Worm (Caenorhabditis elegans) whole organism, young adult: ENCODE data around the gene F32H5.4.

Experiments used
- C06A6.2 ChIP-seq: fragments of 200-800 bp; sonication (Bioruptor generic); conservative IDR thresholded peaks from 2 replicates; pipeline ENCODE4 v1.3.6; 2022; ENCODE audit warnings: missing genetic modification characterization, missing compliant biosample characterization
- F10E7.11 ChIP-seq: sonication (generic microtip); optimal IDR thresholded peaks from 2 replicates; lab custom pipeline; 2017; ENCODE audit warnings: mild to moderate bottlenecking, missing genetic modification characterization, moderate library complexity, missing compliant biosample characterization
- F49E8.2 ChIP-seq: sonication (generic microtip); optimal IDR thresholded peaks from 3 replicates; lab custom pipeline; 2017; ENCODE audit warnings: missing genetic modification characterization, mild to moderate bottlenecking, missing compliant biosample characterization, antibody characterized with exemption, moderate library complexity; ENCODE audit not compliant: insufficient read depth
- F52B5.7 ChIP-seq: sonication (generic microtip); optimal IDR thresholded peaks from 2 replicates; lab custom pipeline; 2016; ENCODE audit warnings: mild to moderate bottlenecking, missing genetic modification characterization, missing compliant biosample characterization
- F57C9.4 ChIP-seq: sonication (generic microtip); optimal IDR thresholded peaks from 2 replicates; lab custom pipeline; 2017; ENCODE audit warnings: mild to moderate bottlenecking, missing genetic modification characterization, missing compliant biosample characterization
- K11D2.4 ChIP-seq: fragments of 200-800 bp; sonication (Bioruptor generic); IDR thresholded peaks from 2 replicates; pipeline ENCODE4 v1.3.6; 2022; ENCODE audit warnings: missing genetic modification reagents, missing genetic modification characterization, missing compliant biosample characterization
- K12H6.12 ChIP-seq: fragments of 200-800 bp; sonication (Bioruptor generic); optimal IDR thresholded peaks from 2 replicates; lab custom pipeline; 2018; ENCODE audit warnings: mild to moderate bottlenecking, missing genetic modification characterization, missing compliant biosample characterization
- Y53F4B.3 ChIP-seq: fragments of 200-800 bp; sonication (Bioruptor generic); IDR thresholded peaks from 2 replicates; pipeline ENCODE4 v1.3.6; 2022; ENCODE audit warnings: missing genetic modification reagents, missing genetic modification characterization, missing compliant biosample characterization
- Y53G8AR.9 ChIP-seq: fragments of 200-800 bp; sonication (Bioruptor generic); conservative IDR thresholded peaks from 2 replicates; pipeline ENCODE4 v1.3.6; 2022; ENCODE audit warnings: missing genetic modification reagents, missing genetic modification characterization, missing compliant biosample characterization
- Y95B8A.8 ChIP-seq: fragments of 200-800 bp; sonication (Bioruptor generic); IDR thresholded peaks from 2 replicates; pipeline ENCODE4 v1.3.6; 2022; ENCODE audit warnings: missing genetic modification reagents, missing genetic modification characterization, missing compliant biosample characterization
- ZK185.1 ChIP-seq: sonication (generic microtip); optimal IDR thresholded peaks from 2 replicates; lab custom pipeline; 2016; ENCODE audit warnings: mild to moderate bottlenecking, missing genetic modification characterization, missing compliant biosample characterization; ENCODE audit not compliant: poor library complexity, severe bottlenecking
- akir-1 ChIP-seq: fragments of 200-800 bp; sonication (Bioruptor generic); optimal IDR thresholded peaks from 2 replicates; lab custom pipeline; 2018; ENCODE audit warnings: mild to moderate bottlenecking, missing genetic modification characterization, moderate library complexity, missing compliant biosample characterization
- aptf-2 ChIP-seq: fragments of 200-800 bp; sonication (Bioruptor generic); conservative IDR thresholded peaks from 2 replicates; pipeline ENCODE4 v1.3.6; 2022; ENCODE audit warnings: missing genetic modification reagents, missing genetic modification characterization, missing compliant biosample characterization
- attf-3 ChIP-seq: fragments of 200-800 bp; sonication (Bioruptor generic); conservative IDR thresholded peaks from 2 replicates; pipeline ENCODE4 v1.3.6; 2022; ENCODE audit warnings: missing genetic modification reagents, missing genetic modification characterization, missing compliant biosample characterization
- bed-1 ChIP-seq: fragments of 200-800 bp; sonication (Bioruptor generic); IDR thresholded peaks from 2 replicates; pipeline ENCODE4 v1.3.6; 2022; ENCODE audit warnings: missing genetic modification reagents, missing genetic modification characterization, missing compliant biosample characterization
- ccch-3 ChIP-seq: fragments of 200-800 bp; sonication (Bioruptor generic); optimal IDR thresholded peaks from 2 replicates; lab custom pipeline; 2018; ENCODE audit warnings: mild to moderate bottlenecking, missing genetic modification characterization, missing compliant biosample characterization
- ceh-91 ChIP-seq: fragments of 200-800 bp; sonication (Bioruptor generic); IDR thresholded peaks from 2 replicates; pipeline ENCODE4 v1.3.6; 2022; ENCODE audit warnings: missing genetic modification reagents, missing genetic modification characterization, missing compliant biosample characterization
- chd-7 ChIP-seq: sonication (generic microtip); optimal IDR thresholded peaks from 2 replicates; lab custom pipeline; 2016; ENCODE audit warnings: mild to moderate bottlenecking, missing genetic modification characterization, moderate library complexity, missing compliant biosample characterization
- die-1 ChIP-seq: sonication (generic microtip); optimal IDR thresholded peaks from 2 replicates; lab custom pipeline; 2016; ENCODE audit warnings: missing genotype, mild to moderate bottlenecking, missing genetic modification characterization, missing compliant biosample characterization
- dox-1 ChIP-seq: fragments of 200-800 bp; sonication (Bioruptor generic); IDR thresholded peaks from 2 replicates; pipeline ENCODE4 v1.3.6; 2022; ENCODE audit warnings: missing genetic modification reagents, missing genetic modification characterization, missing compliant biosample characterization
- efl-1 ChIP-seq: fragments of 150-350 bp; optimal IDR thresholded peaks from 2 replicates; lab custom pipeline; 2014; ENCODE audit warnings: missing biosample characterization, missing genetic modification reagents, missing genetic modification characterization
- fkh-3 ChIP-seq: sonication (generic microtip); optimal IDR thresholded peaks from 2 replicates; lab custom pipeline; 2016; ENCODE audit warnings: mild to moderate bottlenecking, missing genetic modification characterization, missing compliant biosample characterization
- gei-17 ChIP-seq: fragments of 200-800 bp; sonication (Bioruptor generic); optimal IDR thresholded peaks from 2 replicates; lab custom pipeline; 2018; ENCODE audit warnings: mild to moderate bottlenecking, missing genetic modification characterization, missing compliant biosample characterization
- hrde-1 ChIP-seq: sonication (generic microtip); optimal IDR thresholded peaks from 2 replicates; lab custom pipeline; 2016; ENCODE audit warnings: missing genetic modification characterization, mild to moderate bottlenecking, missing compliant biosample characterization, moderate library complexity, missing genotype, missing genetic modification reagents, borderline replicate concordance
- let-607 ChIP-seq, 2 experiments: fragments of 200-800 bp in 1 of 2; sonication (Bioruptor generic) in 1 of 2; sonication (generic microtip) in 1 of 2; optimal IDR thresholded peaks; 2 replicates each; lab custom pipeline; 2016 to 2018; ENCODE audit warnings: mild to moderate bottlenecking in 2 of 2, missing compliant biosample characterization in 2 of 2, missing genetic modification characterization in 2 of 2, moderate library complexity in 2 of 2, missing genotype in 1 of 2
- lin-26 ChIP-seq: fragments of 200-800 bp; sonication (Bioruptor generic); IDR thresholded peaks from 2 replicates; pipeline ENCODE4 v1.3.6; 2022; ENCODE audit warnings: missing genetic modification reagents, missing genetic modification characterization, missing compliant biosample characterization
- lsy-27 ChIP-seq: sonication (generic microtip); optimal IDR thresholded peaks from 2 replicates; lab custom pipeline; 2017; ENCODE audit warnings: missing genetic modification characterization, mild to moderate bottlenecking, missing compliant biosample characterization, antibody characterized with exemption, missing genotype, borderline replicate concordance; ENCODE audit not compliant: insufficient read depth
- madf-8 ChIP-seq: fragments of 200-800 bp; sonication (Bioruptor generic); conservative IDR thresholded peaks from 2 replicates; pipeline ENCODE4 v1.3.6; 2022; ENCODE audit warnings: missing genetic modification reagents, missing genetic modification characterization, missing compliant biosample characterization
- mcd-1 ChIP-seq: fragments of 200-800 bp; sonication (Bioruptor generic); IDR thresholded peaks from 2 replicates; pipeline ENCODE4 v1.3.6; 2022; ENCODE audit warnings: missing genetic modification reagents, missing genetic modification characterization, missing compliant biosample characterization
- mel-28 ChIP-seq: sonication (generic microtip); optimal IDR thresholded peaks from 2 replicates; lab custom pipeline; 2016; ENCODE audit warnings: borderline replicate concordance, mild to moderate bottlenecking, missing genetic modification characterization, missing compliant biosample characterization
- mes-4 ChIP-seq: sonication (generic microtip); optimal IDR thresholded peaks from 2 replicates; lab custom pipeline; 2016; ENCODE audit warnings: missing genotype, missing genetic modification characterization, missing compliant biosample characterization
- nhr-179 ChIP-seq: sonication (generic microtip); optimal IDR thresholded peaks from 2 replicates; lab custom pipeline; 2016; ENCODE audit warnings: mild to moderate bottlenecking, missing genetic modification characterization, missing compliant biosample characterization
- nhr-27 ChIP-seq: fragments of 200-800 bp; sonication (Bioruptor generic); optimal IDR thresholded peaks from 2 replicates; lab custom pipeline; 2018; ENCODE audit warnings: mild to moderate bottlenecking, missing genetic modification characterization, moderate library complexity, missing compliant biosample characterization
- nhr-90 ChIP-seq: sonication (generic microtip); optimal IDR thresholded peaks from 2 replicates; lab custom pipeline; 2016; ENCODE audit warnings: missing genotype, mild to moderate bottlenecking, missing genetic modification characterization, missing compliant biosample characterization
- repo-1 ChIP-seq: sonication (generic microtip); optimal IDR thresholded peaks from 2 replicates; lab custom pipeline; 2017; ENCODE audit warnings: mild to moderate bottlenecking, missing genetic modification characterization, missing compliant biosample characterization
- snpc-1.1 ChIP-seq: sonication (generic microtip); optimal IDR thresholded peaks from 2 replicates; lab custom pipeline; 2017; ENCODE audit warnings: missing genetic modification characterization, mild to moderate bottlenecking, missing compliant biosample characterization, antibody characterized with exemption, moderate library complexity, missing genotype, missing genetic modification reagents; ENCODE audit not compliant: insufficient read depth
- snpc-3.4 ChIP-seq: sonication (generic microtip); optimal IDR thresholded peaks from 2 replicates; lab custom pipeline; 2017; ENCODE audit warnings: missing genetic modification characterization, mild to moderate bottlenecking, missing compliant biosample characterization, antibody characterized with exemption, moderate library complexity, missing genotype, missing genetic modification reagents
- snpc-4 ChIP-seq, 5 experiments: fragments of 150-350 bp in 1 of 5; sonication (generic microtip) in 4 of 5; optimal IDR thresholded peaks; 2 replicates each; lab custom pipeline; 2014 to 2018; ENCODE audit warnings: missing genetic modification characterization in 5 of 5, missing biosample characterization in 3 of 5, antibody characterized with exemption in 2 of 5, mild to moderate bottlenecking in 2 of 5, missing compliant biosample characterization in 2 of 5, missing genotype in 2 of 5, moderate library complexity in 2 of 5, missing genetic modification reagents in 1 of 5
- somi-1 ChIP-seq: fragments of 200-800 bp; sonication (Bioruptor generic); optimal IDR thresholded peaks from 2 replicates; lab custom pipeline; 2018; ENCODE audit warnings: mild to moderate bottlenecking, missing genetic modification characterization, missing compliant biosample characterization
- sptf-2 ChIP-seq: fragments of 200-800 bp; sonication (Bioruptor generic); optimal IDR thresholded peaks from 2 replicates; lab custom pipeline; 2018; ENCODE audit warnings: mild to moderate bottlenecking, missing genetic modification characterization, missing compliant biosample characterization
- tbp1 ChIP-seq: fragments of 200-800 bp; sonication (Bioruptor generic); optimal IDR thresholded peaks from 2 replicates; lab custom pipeline; 2018; ENCODE audit warnings: mild to moderate bottlenecking, missing genetic modification characterization, missing compliant biosample characterization
- tbx-9 ChIP-seq: sonication (generic microtip); optimal IDR thresholded peaks from 2 replicates; lab custom pipeline; 2016; ENCODE audit warnings: borderline replicate concordance, missing genetic modification characterization, inconsistent platforms, missing compliant biosample characterization
- unc-130 ChIP-seq: sonication (generic microtip); optimal IDR thresholded peaks from 2 replicates; lab custom pipeline; 2016; ENCODE audit warnings: missing genetic modification reagents, missing genetic modification characterization, missing compliant biosample characterization
- zfh-2 ChIP-seq: fragments of 200-800 bp; sonication (Bioruptor generic); conservative IDR thresholded peaks from 2 replicates; pipeline ENCODE4 v1.3.6; 2022; ENCODE audit warnings: missing genetic modification reagents, missing genetic modification characterization, missing compliant biosample characterization
- ztf-25 ChIP-seq: fragments of 200-800 bp; sonication (Bioruptor generic); IDR thresholded peaks from 2 replicates; pipeline ENCODE4 v1.3.6; 2022; ENCODE audit warnings: missing genetic modification reagents, missing genetic modification characterization, missing compliant biosample characterization
- ztf-26 ChIP-seq: sonication (generic microtip); optimal IDR thresholded peaks from 2 replicates; lab custom pipeline; 2017; ENCODE audit warnings: missing genetic modification characterization, missing compliant biosample characterization

F32H5.4 gene

ce11 chrV:13313045-13313623 is 47.2 kb upstream of the F32H5.4 start, which contains the start of gene C50B6.3 (continued):
- no peak for TF ChIP-seq nhr-179 (tag; lab: Kevin White, UChicago)
- TF ChIP-seq madf-8 (GFP tag; lab: Robert Waterston, UW) = peak; percentile 27; the same call in 1 of the 2 replicates
- peak; percentile 11 for TF ChIP-seq efl-1 (GFP tag; lab: Kevin White, UChicago)
- peak; percentile 59; the same call in 1 of the 2 replicates for TF ChIP-seq mcd-1 (GFP tag; lab: Robert Waterston, UW)
- TF ChIP-seq unc-130 (GFP tag; lab: Kevin White, UChicago) = peak; percentile 70
- no peak for TF ChIP-seq zfh-2 (GFP tag; lab: Robert Waterston, UW)
- no peak for TF ChIP-seq F57C9.4
- TF ChIP-seq tbp1 (GFP tag; lab: Kevin White, UChicago) = no peak
- TF ChIP-seq ZK185.1 (tag; lab: Kevin White, UChicago) = peak; percentile 96
- no peak for TF ChIP-seq ztf-26 (tag; lab: Kevin White, UChicago)
- TF ChIP-seq nhr-90 (tag; lab: Kevin White, UChicago) = no peak
- TF ChIP-seq bed-1 (GFP tag; lab: Robert Waterston, UW) = no peak
- no peak for TF ChIP-seq snpc-4 (GFP tag; optimal IDR thresholded peaks at IDR 0.05; lab: Kevin White, UChicago)
- peak in 2 of 4 experiments; percentile 31 to 45 for TF ChIP-seq snpc-4 (tag; optimal IDR thresholded peaks at IDR 0.05; lab: Kevin White, UChicago)
- TF ChIP-seq hrde-1 (tag; lab: Kevin White, UChicago) = no peak
- TF ChIP-seq lsy-27 (tag; lab: Kevin White, UChicago) = no peak
- no peak for TF ChIP-seq F52B5.7 (tag; lab: Kevin White, UChicago)
- TF ChIP-seq K12H6.12 (tag; lab: Kevin White, UChicago) = peak; percentile 44
- TF ChIP-seq F10E7.11 (tag; lab: Kevin White, UChicago) = no peak
- no peak for TF ChIP-seq lin-26 (GFP tag; lab: Robert Waterston, UW)
- TF ChIP-seq attf-3 (GFP tag; lab: Robert Waterston, UW) = peak; percentile 99
- TF ChIP-seq fkh-3 (tag; lab: Kevin White, UChicago) = no peak
- peak; percentile 63 for TF ChIP-seq akir-1 (GFP tag; lab: Kevin White, UChicago)
- no peak for TF ChIP-seq somi-1 (GFP tag; lab: Kevin White, UChicago)
- no peak for TF ChIP-seq Y95B8A.8 (GFP tag; lab: Robert Waterston, UW)
- TF ChIP-seq C06A6.2 (GFP tag; lab: Robert Waterston, UW) = no peak
- TF ChIP-seq snpc-3.4 = peak; percentile 42
- TF ChIP-seq F49E8.2 (tag; lab: Kevin White, UChicago) = no peak
- no peak; the same call in 1 of the 2 replicates for TF ChIP-seq Y53G8AR.9 (GFP tag; lab: Robert Waterston, UW)
- no peak for TF ChIP-seq K11D2.4
- TF ChIP-seq mes-4 = no peak
- TF ChIP-seq ztf-25 (GFP tag; lab: Robert Waterston, UW) = no peak
- TF ChIP-seq aptf-2 = no peak
- TF ChIP-seq gei-17 (GFP tag; lab: Kevin White, UChicago) = no peak
- peak; percentile 60; the same call in 1 of the 2 replicates for TF ChIP-seq dox-1
- no peak for TF ChIP-seq repo-1 (tag; lab: Kevin White, UChicago)
- no peak for TF ChIP-seq chd-7 (tag; lab: Kevin White, UChicago)
- TF ChIP-seq die-1 (tag; lab: Kevin White, UChicago) = no peak
- TF ChIP-seq let-607 (tag; optimal IDR thresholded peaks at IDR 0.05; lab: Kevin White, UChicago) = no peak
- peak; percentile 47; the same call in 1 of the 2 replicates for TF ChIP-seq ceh-91 (GFP tag; lab: Robert Waterston, UW)
- TF ChIP-seq mel-28 (tag; lab: Kevin White, UChicago) = no peak
- TF ChIP-seq Y53F4B.3 (GFP tag; lab: Robert Waterston, UW) = no peak
- TF ChIP-seq nhr-27 (tag; lab: Kevin White, UChicago) = no peak
- peak; percentile 46 for TF ChIP-seq ccch-3 (GFP tag; lab: Kevin White, UChicago)
- TF ChIP-seq tbx-9 (tag; lab: Kevin White, UChicago) = no peak
- TF ChIP-seq sptf-2 (GFP tag; lab: Kevin White, UChicago) = no peak
- no peak for TF ChIP-seq snpc-1.1 (tag; lab: Kevin White, UChicago)
